Worm (Caenorhabditis elegans): ENCODE data around the gene Y54G9A.7.

Y54G9A.7 gene

ce11 chrII:13678555-13679119, 47.0 kb downstream of the Y54G9A.7 start (continued):
- no peak for TF ChIP-seq unc-55 (GFP tag; optimal IDR thresholded peaks at IDR 0.05)
- TF ChIP-seq nhr-10 (tag; optimal IDR thresholded peaks at IDR 0.05): no peak
- no peak for TF ChIP-seq F13H6.1 (tag; optimal IDR thresholded peaks at IDR 0.05)

ce11 chrII:13677927-13678326, 47.7 kb downstream of the Y54G9A.7 start:
- no peak for TF ChIP-seq fos-1 (tag; optimal IDR thresholded peaks at IDR 0.05)
- no peak for TF ChIP-seq nhr-12 (tag; optimal IDR thresholded peaks at IDR 0.05)
- TF ChIP-seq egl-27 (tag; optimal IDR thresholded peaks at IDR 0.05): no peak
- TF ChIP-seq mdl-1 (tag; optimal IDR thresholded peaks at IDR 0.05): no peak
- TF ChIP-seq ztf-11 (tag; optimal IDR thresholded peaks at IDR 0.05): no peak
- no peak for TF ChIP-seq nhr-25 (tag; optimal IDR thresholded peaks at IDR 0.05)
- no peak for TF ChIP-seq nhr-237 (tag; optimal IDR thresholded peaks at IDR 0.05)
- no peak for TF ChIP-seq R02D3.7 (tag; optimal IDR thresholded peaks at IDR 0.05)
- TF ChIP-seq blmp-1 (tag; optimal IDR thresholded peaks at IDR 0.05; ENCODE audit: insufficient read depth): no peak
- no peak for TF ChIP-seq unc-39 (tag; optimal IDR thresholded peaks at IDR 0.05)
- TF ChIP-seq lin-39 (tag; optimal IDR thresholded peaks at IDR 0.05): no peak
- no peak for TF ChIP-seq unc-62 (GFP tag; optimal IDR thresholded peaks at IDR 0.05)
- TF ChIP-seq nhr-77 (tag; optimal IDR thresholded peaks at IDR 0.05): no peak

ce11 chrII:13675212-13675611, 50.4 kb downstream of the Y54G9A.7 start:
- peak; percentile 44 for TF ChIP-seq nhr-21 (tag; optimal IDR thresholded peaks at IDR 0.05)
- TF ChIP-seq lsy-2 (tag; optimal IDR thresholded peaks at IDR 0.05): no peak
- no peak for TF ChIP-seq elt-1 (tag; optimal IDR thresholded peaks at IDR 0.05)
- TF ChIP-seq mdl-1 (tag; optimal IDR thresholded peaks at IDR 0.05): no peak
- no peak for TF ChIP-seq mbf-1 (tag; optimal IDR thresholded peaks at IDR 0.05)
- TF ChIP-seq sma-9 (GFP tag; optimal IDR thresholded peaks at IDR 0.05): peak; percentile 22
- TF ChIP-seq sma-9 (tag; optimal IDR thresholded peaks at IDR 0.05): no peak
- TF ChIP-seq peb-1 (tag; optimal IDR thresholded peaks at IDR 0.05): no peak
- no peak for TF ChIP-seq zag-1 (tag; optimal IDR thresholded peaks at IDR 0.05)
- TF ChIP-seq unc-62 (GFP tag; optimal IDR thresholded peaks at IDR 0.05): no peak
- peak; percentile 52 for TF ChIP-seq mab-5 (tag; optimal IDR thresholded peaks at IDR 0.05)
- TF ChIP-seq unc-55 (GFP tag; optimal IDR thresholded peaks at IDR 0.05): no peak

All from whole organism, L2 larva.